Worm (Caenorhabditis elegans) whole organism, L1 larva: ENCODE results near the gene gdi-1.

Source experiments
- ama-1 ChIP-seq: fragments of 150-350 bp; optimal IDR thresholded peaks from 2 replicates; lab custom pipeline; 2014
- ceh-63 ChIP-seq: fragments of 200-800 bp; sonication (Bioruptor generic); optimal IDR thresholded peaks from 2 replicates; lab custom pipeline; 2018; ENCODE audit warnings: mild to moderate bottlenecking, missing genetic modification characterization, missing compliant biosample characterization
- elt-2 ChIP-seq: sonication (generic microtip); optimal IDR thresholded peaks from 2 replicates; lab custom pipeline; 2016; ENCODE audit warnings: missing genetic modification characterization, mild to moderate bottlenecking, inconsistent platforms, missing compliant biosample characterization, missing genetic modification reagents
- elt-3 ChIP-seq, 6 experiments: fragments of 150-350 bp in 1 of 6; sonication (generic microtip); optimal IDR thresholded peaks; 2 replicates each; lab custom pipeline; 2017 to 2018; ENCODE audit warnings: missing biosample characterization in 6 of 6, missing genetic modification characterization in 6 of 6, inconsistent platforms in 1 of 6
- fkh-10 ChIP-seq: sonication (generic microtip); optimal IDR thresholded peaks from 2 replicates; lab custom pipeline; 2017; ENCODE audit warnings: missing biosample characterization, missing genetic modification reagents, missing genetic modification characterization
- lin-14 ChIP-seq: fragments of 200-800 bp; sonication (Bioruptor generic); optimal IDR thresholded peaks from 2 replicates; lab custom pipeline; 2018; ENCODE audit warnings: mild to moderate bottlenecking, missing genetic modification characterization, moderate library complexity, missing compliant biosample characterization
- lin-15B ChIP-seq: fragments of 150-350 bp; sonication (generic microtip); optimal IDR thresholded peaks from 3 replicates; lab custom pipeline; 2014; ENCODE audit warnings: missing biosample characterization, missing genetic modification characterization
- lir-3 ChIP-seq: sonication (generic microtip); optimal IDR thresholded peaks from 2 replicates; lab custom pipeline; 2016; ENCODE audit warnings: mild to moderate bottlenecking, missing genetic modification characterization, moderate library complexity, missing compliant biosample characterization; ENCODE audit not compliant: poor library complexity
- nhr-237 ChIP-seq: fragments of 150-350 bp; optimal IDR thresholded peaks from 2 replicates; lab custom pipeline; 2014; ENCODE audit warnings: missing biosample characterization, missing genetic modification characterization
- snpc-4 ChIP-seq: fragments of 150-350 bp; optimal IDR thresholded peaks from 2 replicates; lab custom pipeline; 2014; ENCODE audit warnings: missing biosample characterization, missing genetic modification characterization
- swsn-7 ChIP-seq: sonication (generic microtip); optimal IDR thresholded peaks from 2 replicates; lab custom pipeline; 2016; ENCODE audit warnings: missing genetic modification characterization, missing compliant biosample characterization
- unc-130 ChIP-seq: fragments of 150-350 bp; optimal IDR thresholded peaks from 2 replicates; lab custom pipeline; 2017; ENCODE audit warnings: missing biosample characterization, missing genetic modification characterization, inconsistent platforms
- unc-62 ChIP-seq: fragments of 150-350 bp; optimal IDR thresholded peaks from 2 replicates; lab custom pipeline; 2014; ENCODE audit warnings: missing biosample characterization, missing genetic modification reagents, missing genetic modification characterization
- ztf-4 ChIP-seq: fragments of 150-350 bp; optimal IDR thresholded peaks from 2 replicates; lab custom pipeline; 2014; ENCODE audit warnings: missing biosample characterization, missing genetic modification characterization

ce11 chrIV:14829026-14829425 lies 36.3 kb upstream of the gdi-1 start, which contains the start of gene hhat-2:
- TF ChIP-seq lin-15B (tag; lab: Kevin White, UChicago): no peak
- TF ChIP-seq ceh-63 (GFP tag; lab: Kevin White, UChicago): no peak
- no peak for TF ChIP-seq snpc-4 (tag; lab: Kevin White, UChicago)
- no peak for TF ChIP-seq lin-14
- TF ChIP-seq ama-1 (lab: Kevin White, UChicago): no peak
- TF ChIP-seq unc-130 (tag; lab: Kevin White, UChicago): no peak
- TF ChIP-seq swsn-7 (tag; lab: Kevin White, UChicago): no peak
- no peak for TF ChIP-seq elt-3 (tag; optimal IDR thresholded peaks at IDR 0.05; lab: Kevin White, UChicago)
- TF ChIP-seq ztf-4: no peak
- no peak for TF ChIP-seq elt-2
- TF ChIP-seq nhr-237: no peak
- no peak for TF ChIP-seq unc-62 (GFP tag; lab: Kevin White, UChicago)
- no peak for TF ChIP-seq lir-3
- TF ChIP-seq fkh-10 (GFP tag; lab: Kevin White, UChicago): no peak
